Worm (Caenorhabditis elegans) whole organism, L1 larva: ENCODE results near the gene tag-151.

Experiments used
- C04F5.9 ChIP-seq: sonication (generic microtip); optimal IDR thresholded peaks from 2 replicates; lab custom pipeline; 2016; ENCODE audit warnings: missing genetic modification characterization, missing compliant biosample characterization
- C16A3.4 ChIP-seq: fragments of 150-350 bp; optimal IDR thresholded peaks from 2 replicates; lab custom pipeline; 2014; ENCODE audit warnings: missing biosample characterization, missing genetic modification characterization
- C34B4.2 ChIP-seq: sonication (generic microtip); optimal IDR thresholded peaks from 2 replicates; lab custom pipeline; 2017; ENCODE audit warnings: mild to moderate bottlenecking, missing genetic modification characterization, missing compliant biosample characterization
- F16B12.6 ChIP-seq: fragments of 150-350 bp; optimal IDR thresholded peaks from 2 replicates; lab custom pipeline; 2014; ENCODE audit warnings: missing biosample characterization, missing genetic modification characterization
- aly-2 ChIP-seq: fragments of 150-350 bp; optimal IDR thresholded peaks from 2 replicates; lab custom pipeline; 2014; ENCODE audit warnings: missing biosample characterization, missing genetic modification characterization
- ama-1 ChIP-seq: fragments of 150-350 bp; optimal IDR thresholded peaks from 2 replicates; lab custom pipeline; 2014
- blmp-1 ChIP-seq: fragments of 150-350 bp; optimal IDR thresholded peaks from 2 replicates; lab custom pipeline; 2014; ENCODE audit warnings: missing biosample characterization, missing genetic modification characterization
- dpl-1 ChIP-seq, 3 experiments: fragments of 150-350 bp in 2 of 3; sonication (generic microtip) in 1 of 3; optimal IDR thresholded peaks; 2 replicates each; lab custom pipeline; 2014 to 2017; ENCODE audit warnings: missing biosample characterization in 3 of 3, missing genetic modification characterization in 3 of 3, missing genetic modification reagents in 3 of 3
- efl-1 ChIP-seq, 4 experiments: fragments of 150-350 bp; optimal IDR thresholded peaks in 3 of 4; peaks in 1 of 4; 1 replicate in 1 of 4; 2 replicates in 3 of 4; lab custom pipeline; 2014; ENCODE audit warnings: missing biosample characterization in 2 of 4, missing genetic modification characterization in 2 of 4, missing genetic modification reagents in 2 of 4
- elt-2 ChIP-seq: sonication (generic microtip); optimal IDR thresholded peaks from 2 replicates; lab custom pipeline; 2016; ENCODE audit warnings: missing genetic modification characterization, mild to moderate bottlenecking, inconsistent platforms, missing compliant biosample characterization, missing genetic modification reagents
- ets-5 ChIP-seq: fragments of 200-800 bp; sonication (Bioruptor generic); IDR thresholded peaks from 2 replicates; pipeline ENCODE4 v1.3.6; 2022; ENCODE audit warnings: missing genetic modification characterization, missing compliant biosample characterization
- fkh-10 ChIP-seq: sonication (generic microtip); optimal IDR thresholded peaks from 2 replicates; lab custom pipeline; 2017; ENCODE audit warnings: missing biosample characterization, missing genetic modification reagents, missing genetic modification characterization
- fkh-4 ChIP-seq: sonication (generic microtip); optimal IDR thresholded peaks from 2 replicates; lab custom pipeline; 2016; ENCODE audit warnings: missing compliant biosample characterization, missing genetic modification characterization, borderline replicate concordance
- grh-1 ChIP-seq: fragments of 200-800 bp; sonication (Bioruptor generic); IDR thresholded peaks from 2 replicates; pipeline ENCODE4 v1.3.6; 2022; ENCODE audit warnings: missing genetic modification reagents, missing genetic modification characterization, missing compliant biosample characterization
- irx-1 ChIP-seq: sonication (generic microtip); optimal IDR thresholded peaks from 2 replicates; lab custom pipeline; 2016; ENCODE audit warnings: missing genetic modification characterization, missing compliant biosample characterization
- jun-1 ChIP-seq: fragments of 150-350 bp; optimal IDR thresholded peaks from 2 replicates; lab custom pipeline; 2014; ENCODE audit warnings: missing biosample characterization, missing genetic modification reagents, missing genetic modification characterization
- lin-14 ChIP-seq: fragments of 200-800 bp; sonication (Bioruptor generic); optimal IDR thresholded peaks from 2 replicates; lab custom pipeline; 2018; ENCODE audit warnings: mild to moderate bottlenecking, missing genetic modification characterization, moderate library complexity, missing compliant biosample characterization
- lin-35 ChIP-seq, 2 experiments: fragments of 150-350 bp; optimal IDR thresholded peaks; 2 replicates each; lab custom pipeline; 2014; ENCODE audit warnings: missing biosample characterization in 2 of 2, missing genetic modification characterization in 2 of 2, missing genetic modification reagents in 2 of 2
- lin-39 ChIP-seq: fragments of 150-350 bp; optimal IDR thresholded peaks from 2 replicates; lab custom pipeline; 2014; ENCODE audit warnings: missing biosample characterization, missing genetic modification reagents, missing genetic modification characterization
- lir-3 ChIP-seq: sonication (generic microtip); optimal IDR thresholded peaks from 2 replicates; lab custom pipeline; 2016; ENCODE audit warnings: mild to moderate bottlenecking, missing genetic modification characterization, moderate library complexity, missing compliant biosample characterization; ENCODE audit not compliant: poor library complexity
- lsy-2 ChIP-seq, 2 experiments: fragments of 150-350 bp; optimal IDR thresholded peaks; 2 replicates each; lab custom pipeline; 2014; ENCODE audit warnings: missing biosample characterization in 2 of 2, missing genetic modification characterization in 2 of 2
- mab-9 ChIP-seq: fragments of 200-800 bp; sonication (Bioruptor generic); IDR thresholded peaks from 2 replicates; pipeline ENCODE4 v1.3.6; 2022; ENCODE audit warnings: missing genetic modification reagents, missing genetic modification characterization, missing compliant biosample characterization
- mdl-1 ChIP-seq, 2 experiments: fragments of 150-350 bp; optimal IDR thresholded peaks; 2 replicates each; lab custom pipeline; 2014 to 2017; ENCODE audit warnings: missing biosample characterization in 2 of 2, missing genetic modification characterization in 2 of 2, inconsistent platforms in 1 of 2
- mep-1 ChIP-seq: fragments of 150-350 bp; optimal IDR thresholded peaks from 2 replicates; lab custom pipeline; 2014; ENCODE audit warnings: missing biosample characterization, missing genetic modification characterization
- nhr-11 ChIP-seq: fragments of 150-350 bp; optimal IDR thresholded peaks from 2 replicates; lab custom pipeline; 2014; ENCODE audit warnings: missing biosample characterization, missing genetic modification characterization
- nhr-19 ChIP-seq: fragments of 200-800 bp; sonication (Bioruptor generic); conservative IDR thresholded peaks from 2 replicates; pipeline ENCODE4 v1.3.6; 2022; ENCODE audit warnings: missing genetic modification characterization, missing compliant biosample characterization
- nhr-20 ChIP-seq: sonication (generic microtip); optimal IDR thresholded peaks from 2 replicates; lab custom pipeline; 2016; ENCODE audit warnings: mild to moderate bottlenecking, missing genetic modification characterization, missing compliant biosample characterization
- nhr-237 ChIP-seq: fragments of 150-350 bp; optimal IDR thresholded peaks from 2 replicates; lab custom pipeline; 2014; ENCODE audit warnings: missing biosample characterization, missing genetic modification characterization
- nhr-47 ChIP-seq: sonication (generic microtip); optimal IDR thresholded peaks from 2 replicates; lab custom pipeline; 2016; ENCODE audit warnings: mild to moderate bottlenecking, missing genetic modification characterization, moderate library complexity, missing compliant biosample characterization
- nhr-71 ChIP-seq: sonication (generic microtip); optimal IDR thresholded peaks from 2 replicates; lab custom pipeline; 2016; ENCODE audit warnings: mild to moderate bottlenecking, missing genetic modification characterization, moderate library complexity, missing compliant biosample characterization
- nhr-76 ChIP-seq: sonication (generic microtip); optimal IDR thresholded peaks from 2 replicates; lab custom pipeline; 2017; ENCODE audit warnings: missing biosample characterization, missing genetic modification characterization
- nhr-77 ChIP-seq: fragments of 150-350 bp; optimal IDR thresholded peaks from 2 replicates; lab custom pipeline; 2014; ENCODE audit warnings: missing biosample characterization, missing genetic modification characterization
- nhr-84 ChIP-seq: sonication (generic microtip); optimal IDR thresholded peaks from 2 replicates; lab custom pipeline; 2017; ENCODE audit warnings: missing biosample characterization, missing genetic modification characterization
- nhr-85 ChIP-seq: sonication (generic microtip); peaks from one replicate; lab custom pipeline; 2016; ENCODE audit warnings: missing genetic modification characterization, inconsistent platforms, missing compliant biosample characterization
- nhr-90 ChIP-seq: sonication (generic microtip); optimal IDR thresholded peaks from 2 replicates; lab custom pipeline; 2016; ENCODE audit warnings: mild to moderate bottlenecking, missing genetic modification characterization, missing compliant biosample characterization; ENCODE audit not compliant: poor library complexity
- skn-1 ChIP-seq: fragments of 150-350 bp; optimal IDR thresholded peaks from 2 replicates; lab custom pipeline; 2014; ENCODE audit warnings: missing biosample characterization, missing genetic modification characterization
- snu-23 ChIP-seq: sonication (generic microtip); optimal IDR thresholded peaks from 2 replicates; lab custom pipeline; 2016; ENCODE audit warnings: missing genetic modification characterization, missing compliant biosample characterization
- sox-4 ChIP-seq: sonication (generic microtip); optimal IDR thresholded peaks from 2 replicates; lab custom pipeline; 2016; ENCODE audit warnings: missing genetic modification characterization, missing compliant biosample characterization
- sptf-1 ChIP-seq: fragments of 150-350 bp; optimal IDR thresholded peaks from 2 replicates; lab custom pipeline; 2014; ENCODE audit warnings: missing biosample characterization, missing genetic modification characterization
- sup-37 ChIP-seq: fragments of 200-800 bp; sonication (Bioruptor generic); optimal IDR thresholded peaks from 2 replicates; lab custom pipeline; 2018; ENCODE audit warnings: mild to moderate bottlenecking, missing genetic modification characterization, missing compliant biosample characterization
- tbx-2 ChIP-seq: sonication (generic microtip); optimal IDR thresholded peaks from 2 replicates; lab custom pipeline; 2016; ENCODE audit warnings: missing genetic modification characterization, missing compliant biosample characterization
- tlp-1 ChIP-seq: fragments of 150-350 bp; optimal IDR thresholded peaks from 2 replicates; lab custom pipeline; 2014; ENCODE audit warnings: missing biosample characterization, missing genetic modification characterization
- unc-130 ChIP-seq: fragments of 150-350 bp; optimal IDR thresholded peaks from 2 replicates; lab custom pipeline; 2017; ENCODE audit warnings: missing biosample characterization, missing genetic modification characterization, inconsistent platforms
- unc-86 ChIP-seq: sonication (generic microtip); optimal IDR thresholded peaks from 2 replicates; lab custom pipeline; 2016; ENCODE audit warnings: missing genetic modification characterization, missing compliant biosample characterization
- ztf-11 ChIP-seq, 2 experiments: sonication (generic microtip); optimal IDR thresholded peaks; 2 replicates each; lab custom pipeline; 2016 to 2017; ENCODE audit warnings: missing genetic modification characterization in 2 of 2, missing biosample characterization in 1 of 2, missing compliant biosample characterization in 1 of 2

Gene tag-151

ce11 chrII:4739984-4740462, 29.9 kb downstream of the tag-151 start, which contains the start of gene eas-1 (continued):
- TF ChIP-seq nhr-77 (tag; lab: Kevin White, UChicago) (no peak), tlp-1 (tag; lab: Kevin White, UChicago) (no peak), lin-39 (tag; lab: Kevin White, UChicago) (peak; percentile 35), elt-2 (tag; lab: Kevin White, UChicago) (peak; percentile 91), skn-1 (tag; lab: Kevin White, UChicago) (peak; percentile 78), mep-1 (peak; percentile 82), fkh-4 (tag; lab: Kevin White, UChicago) (peak; percentile 86), lin-35 (GFP tag; optimal IDR thresholded peaks at IDR 0.05; lab: Kevin White, UChicago) (peak; percentile 96 to 97), lsy-2 (tag; optimal IDR thresholded peaks at IDR 0.05; lab: Kevin White, UChicago) (peak; percentile 82 to 87), F16B12.6 (tag; lab: Kevin White, UChicago) (peak; percentile 81), irx-1 (peak; percentile 92), nhr-84 (tag; lab: Kevin White, UChicago) (no peak), mab-9 (peak; percentile 69), C04F5.9 (tag; lab: Kevin White, UChicago) (peak; percentile 78), snu-23 (GFP tag; lab: Kevin White, UChicago) (peak; percentile 86), sup-37 (no peak), C34B4.2 (tag; lab: Kevin White, UChicago) (no peak), grh-1 (GFP tag; lab: Robert Waterston, UW) (peak; percentile 61), mdl-1 (tag; optimal IDR thresholded peaks at IDR 0.05; lab: Kevin White, UChicago) (peak; percentile 20 to 88), nhr-71 (tag; lab: Kevin White, UChicago) (peak; percentile 91), nhr-85 (tag; lab: Kevin White, UChicago) (peak; percentile 88), lir-3 (tag; lab: Kevin White, UChicago) (peak; percentile 95), nhr-76 (tag; lab: Kevin White, UChicago) (no peak), tbx-2 (tag; lab: Kevin White, UChicago) (peak; percentile 91), sox-4 (tag; lab: Kevin White, UChicago) (peak; percentile 87), nhr-19 (GFP tag; lab: Robert Waterston, UW) (peak; percentile 82), unc-130 (tag; lab: Kevin White, UChicago) (peak; percentile 18), sptf-1 (tag; lab: Kevin White, UChicago) (no peak), lin-14 (GFP tag; lab: Kevin White, UChicago) (peak; percentile 83), nhr-47 (tag; lab: Kevin White, UChicago) (peak; percentile 92), ztf-11 (tag; optimal IDR thresholded peaks at IDR 0.05; lab: Kevin White, UChicago) (peak in 1 of 2 experiments; percentile 88), dpl-1 (GFP tag; optimal IDR thresholded peaks at IDR 0.05; lab: Kevin White, UChicago) (peak; percentile 92 to 96 (median 95)), jun-1 (tag; lab: Kevin White, UChicago) (peak; percentile 73), unc-86 (tag; lab: Kevin White, UChicago) (peak; percentile 75), fkh-10 (GFP tag; lab: Kevin White, UChicago) (peak; percentile 25), ama-1 (lab: Kevin White, UChicago) (no peak)

ce11 chrII:4741527-4742187, 31.6 kb downstream of the tag-151 start, which contains the start of gene acs-11:
acs-11 (plus strand) TSS chrII:4742137.
- TF ChIP-seq nhr-71 (tag; lab: Kevin White, UChicago): peak; percentile 25
- no peak for TF ChIP-seq aly-2
- no peak for TF ChIP-seq ets-5
- peak; percentile 23 for TF ChIP-seq lin-14 (GFP tag; lab: Kevin White, UChicago)
- peak; percentile 61 for TF ChIP-seq nhr-85 (tag; lab: Kevin White, UChicago)
- peak in 1 of 2 experiments; percentile 5 for TF ChIP-seq mdl-1 (tag; optimal IDR thresholded peaks at IDR 0.05; lab: Kevin White, UChicago)
- peak; percentile 13 for TF ChIP-seq snu-23 (GFP tag; lab: Kevin White, UChicago)
- no peak for TF ChIP-seq C16A3.4 (tag; lab: Kevin White, UChicago)
- TF ChIP-seq nhr-90: peak; percentile 14
- no peak for TF ChIP-seq nhr-11 (tag; lab: Kevin White, UChicago)
- TF ChIP-seq lin-35 (GFP tag; optimal IDR thresholded peaks at IDR 0.05; lab: Kevin White, UChicago): peak in 1 of 2 experiments; percentile 58
- no peak for TF ChIP-seq nhr-237
- TF ChIP-seq blmp-1: peak; percentile 65
- TF ChIP-seq elt-2 (tag; lab: Kevin White, UChicago): peak; percentile 22
- peak; percentile 27 for TF ChIP-seq unc-130 (tag; lab: Kevin White, UChicago)
- TF ChIP-seq efl-1 (optimal IDR thresholded peaks at IDR 0.05; lab: Kevin White, UChicago): no peak
- TF ChIP-seq efl-1 (GFP tag; optimal IDR thresholded peaks at IDR 0.05 in 1 of 2; lab: Kevin White, UChicago): peak in 1 of 2 experiments; percentile 89
- peak; percentile 11 for TF ChIP-seq nhr-20 (tag; lab: Kevin White, UChicago)
- TF ChIP-seq, all 84 proteins: peak for 12
